Fruit fly (Drosophila melanogaster) whole organism, embryonic: ENCODE measurements around the gene GstZ1.
A peak's percentile ranks its signal among the peaks of the same experiment; 100 is the strongest.

Experiments used
- Bgb ChIP-seq: fragments of 200-800 bp; sonication (Bioruptor generic); IDR thresholded peaks from 2 replicates; pipeline ENCODE4 v1.3.6; 2022; ENCODE audit warnings: missing biosample characterization, missing genetic modification characterization; ENCODE audit not compliant: partially characterized antibody
- CG10147 ChIP-seq: fragments of 200-800 bp; sonication (Bioruptor generic); optimal IDR thresholded peaks from 2 replicates; lab custom pipeline; 2019; ENCODE audit warnings: missing biosample characterization, mild to moderate bottlenecking, missing genetic modification characterization, moderate library complexity
- CG11093 ChIP-seq: fragments of 200-800 bp; sonication (Bioruptor generic); IDR thresholded peaks from 3 replicates; pipeline ENCODE4 v1.3.6; 2022; ENCODE audit warnings: missing biosample characterization, missing genetic modification characterization
- CG11695 ChIP-seq: fragments of 200-800 bp; sonication (Bioruptor generic); IDR thresholded peaks from 3 replicates; pipeline ENCODE4 v1.3.6; 2022; ENCODE audit warnings: missing biosample characterization, missing genetic modification characterization
- CG12299 ChIP-seq: fragments of 200-800 bp; sonication (Bioruptor generic); optimal IDR thresholded peaks from 2 replicates; lab custom pipeline; 2018; ENCODE audit warnings: missing biosample characterization, mild to moderate bottlenecking, missing genetic modification characterization
- CG14860 ChIP-seq: fragments of 200-800 bp; sonication (Bioruptor generic); IDR thresholded peaks from 3 replicates; pipeline ENCODE4 v1.3.6; 2022; ENCODE audit warnings: missing biosample characterization, missing genetic modification characterization; ENCODE audit not compliant: partially characterized antibody
- CG1603 ChIP-seq: fragments of 200-800 bp; sonication (Bioruptor generic); optimal IDR thresholded peaks from 2 replicates; lab custom pipeline; 2019; ENCODE audit warnings: missing biosample characterization, mild to moderate bottlenecking, missing genetic modification characterization, moderate library complexity
- CG2120 ChIP-seq: fragments of 200-800 bp; sonication (Bioruptor generic); optimal IDR thresholded peaks from 3 replicates; lab custom pipeline; 2016; ENCODE audit warnings: missing biosample characterization, missing genetic modification characterization
- CG2202 ChIP-seq: fragments of 200-800 bp; sonication (Bioruptor generic); optimal IDR thresholded peaks from 2 replicates; lab custom pipeline; 2018; ENCODE audit warnings: missing biosample characterization, mild to moderate bottlenecking, missing genetic modification characterization
- CG32532 ChIP-seq: fragments of 200-800 bp; sonication (Bioruptor generic); IDR thresholded peaks from 2 replicates; pipeline ENCODE4 v1.3.6; 2022; ENCODE audit warnings: missing biosample characterization, missing genetic modification characterization
- CG9797 ChIP-seq: fragments of 200-800 bp; sonication (Bioruptor generic); optimal IDR thresholded peaks from 3 replicates; lab custom pipeline; 2018; ENCODE audit warnings: missing biosample characterization, mild to moderate bottlenecking, missing genetic modification characterization
- CkIIα-i1 ChIP-seq: fragments of 200-800 bp; sonication (Bioruptor generic); IDR thresholded peaks from 2 replicates; pipeline ENCODE4 v1.3.6; 2022; ENCODE audit warnings: missing biosample characterization, missing genetic modification characterization
- Dp ChIP-seq: fragments of 200-800 bp; sonication (Bioruptor generic); optimal IDR thresholded peaks from 2 replicates; lab custom pipeline; 2018; ENCODE audit warnings: missing biosample characterization, mild to moderate bottlenecking, missing genetic modification characterization, moderate library complexity
- Ets97D ChIP-seq: fragments of 200-800 bp; sonication (Bioruptor generic); optimal IDR thresholded peaks from 3 replicates; lab custom pipeline; 2016; ENCODE audit warnings: missing biosample characterization, missing genetic modification characterization
- HHEX ChIP-seq: fragments of 200-800 bp; sonication (Bioruptor generic); optimal IDR thresholded peaks from 3 replicates; lab custom pipeline; 2017; ENCODE audit warnings: missing biosample characterization, mild to moderate bottlenecking, missing genetic modification characterization, missing genetic modification reagents
- HLHmδ ChIP-seq: fragments of 200-800 bp; sonication (Bioruptor generic); optimal IDR thresholded peaks from 2 replicates; lab custom pipeline; 2018; ENCODE audit warnings: missing biosample characterization, mild to moderate bottlenecking, missing genetic modification characterization, moderate library complexity
- HmgD ChIP-seq: fragments of 200-800 bp; sonication (Bioruptor generic); optimal IDR thresholded peaks from 3 replicates; lab custom pipeline; 2016; ENCODE audit warnings: missing biosample characterization, missing genetic modification characterization
- MTF-1 ChIP-seq: fragments of 200-800 bp; sonication (Bioruptor generic); optimal IDR thresholded peaks from 2 replicates; lab custom pipeline; 2018; ENCODE audit warnings: missing biosample characterization, mild to moderate bottlenecking, missing genetic modification characterization, borderline replicate concordance
- Med ChIP-seq: fragments of 200-800 bp; sonication (Bioruptor generic); peaks from one replicate; lab custom pipeline; 2016; ENCODE audit warnings: missing biosample characterization, missing genetic modification characterization, mild to moderate bottlenecking, inconsistent platforms, moderate library complexity
- Pdp1 ChIP-seq, 2 experiments: fragments of 200-800 bp; sonication (Bioruptor generic); optimal IDR thresholded peaks; 3 replicates each; lab custom pipeline; 2016; ENCODE audit warnings: missing biosample characterization in 2 of 2, missing genetic modification characterization in 2 of 2, mild to moderate bottlenecking in 1 of 2, moderate library complexity in 1 of 2
- amos ChIP-seq: fragments of 200-800 bp; sonication (Bioruptor generic); IDR thresholded peaks from 2 replicates; pipeline ENCODE4 v1.3.6; 2022; ENCODE audit warnings: missing biosample characterization, missing genetic modification characterization; ENCODE audit not compliant: partially characterized antibody
- ara ChIP-seq: fragments of 200-800 bp; sonication (Bioruptor generic); IDR thresholded peaks from 2 replicates; pipeline ENCODE4 v1.3.6; 2022; ENCODE audit warnings: missing biosample characterization, missing genetic modification characterization
- cato ChIP-seq: fragments of 200-800 bp; sonication (Bioruptor generic); optimal IDR thresholded peaks from 2 replicates; lab custom pipeline; 2016; ENCODE audit warnings: missing biosample characterization, missing genetic modification characterization, borderline replicate concordance
- chm ChIP-seq: fragments of 200-800 bp; sonication (Bioruptor generic); IDR thresholded peaks from 2 replicates; pipeline ENCODE4 v1.3.6; 2022; ENCODE audit warnings: missing biosample characterization, missing genetic modification characterization
- ci ChIP-seq: fragments of 200-800 bp; sonication (Bioruptor generic); IDR thresholded peaks from 3 replicates; pipeline ENCODE4 v1.3.6; 2022; ENCODE audit warnings: missing biosample characterization, missing genetic modification characterization
- crol ChIP-seq: fragments of 200-800 bp; sonication (Bioruptor generic); IDR thresholded peaks from 2 replicates; pipeline ENCODE4 v1.3.6; 2022; ENCODE audit warnings: missing biosample characterization, missing genetic modification characterization
- grn ChIP-seq: fragments of 200-800 bp; sonication (Bioruptor generic); optimal IDR thresholded peaks from 3 replicates; lab custom pipeline; 2017; ENCODE audit warnings: missing biosample characterization, missing genetic modification characterization
- hbn ChIP-seq: fragments of 200-800 bp; sonication (Bioruptor generic); IDR thresholded peaks from 2 replicates; pipeline ENCODE4 v1.3.6; 2022; ENCODE audit warnings: missing biosample characterization, missing genetic modification characterization; ENCODE audit not compliant: partially characterized antibody
- insv ChIP-seq, 2 experiments: fragments of 200-800 bp; sonication (Bioruptor generic); optimal IDR thresholded peaks; 3 replicates each; lab custom pipeline; 2016 to 2018; ENCODE audit warnings: missing biosample characterization in 2 of 2, missing genetic modification characterization in 2 of 2
- jumu ChIP-seq: fragments of 200-800 bp; sonication (Bioruptor generic); optimal IDR thresholded peaks from 3 replicates; lab custom pipeline; 2016; ENCODE audit warnings: missing biosample characterization, missing genetic modification characterization
- kah ChIP-seq: fragments of 200-800 bp; sonication (Bioruptor generic); optimal IDR thresholded peaks from 2 replicates; lab custom pipeline; 2018; ENCODE audit warnings: missing biosample characterization, mild to moderate bottlenecking, missing genetic modification characterization
- lov ChIP-seq, 2 experiments: fragments of 200-800 bp in 1 of 2; fragments of >200 bp in 1 of 2; sonication (Bioruptor generic) in 1 of 2; IDR thresholded peaks in 1 of 2; optimal IDR thresholded peaks in 1 of 2; 2 replicates in 1 of 2; 3 replicates in 1 of 2; pipeline versions ENCODE4 v1.3.6 to Lab custom; 2017 to 2022; ENCODE audit warnings: missing biosample characterization in 1 of 2, missing genetic modification characterization in 1 of 2
- nom ChIP-seq: fragments of 200-800 bp; sonication (Bioruptor generic); optimal IDR thresholded peaks from 2 replicates; lab custom pipeline; 2017; ENCODE audit warnings: missing biosample characterization, missing genetic modification characterization, mild to moderate bottlenecking, moderate library complexity, missing genetic modification reagents
- odd ChIP-seq: fragments of 200-800 bp; sonication (Bioruptor generic); optimal IDR thresholded peaks from 2 replicates; lab custom pipeline; 2017; ENCODE audit warnings: missing biosample characterization, mild to moderate bottlenecking, missing genetic modification characterization
- pan ChIP-seq, 4 experiments: fragments of >200 bp in 3 of 4; fragments of 200-800 bp in 1 of 4; sonication (Bioruptor generic) in 1 of 4; optimal IDR thresholded peaks in 3 of 4; IDR thresholded peaks in 1 of 4; 2 replicates each; pipeline versions ENCODE4 v1.3.6 to Lab custom; 2017 to 2022; ENCODE audit warnings: missing biosample characterization in 2 of 4, missing genetic modification characterization in 2 of 4, mixed read lengths in 1 of 4
- pfk ChIP-seq: fragments of 200-800 bp; sonication (Bioruptor generic); optimal IDR thresholded peaks from 2 replicates; lab custom pipeline; 2018; ENCODE audit warnings: missing biosample characterization, mild to moderate bottlenecking, missing genetic modification characterization, moderate library complexity
- salm ChIP-seq: fragments of 200-800 bp; sonication (Bioruptor generic); optimal IDR thresholded peaks from 2 replicates; lab custom pipeline; 2018; ENCODE audit warnings: missing biosample characterization, mild to moderate bottlenecking, missing genetic modification characterization
- sens ChIP-seq: fragments of 200-800 bp; sonication (Bioruptor generic); peaks from one replicate; lab custom pipeline; 2016; ENCODE audit warnings: missing biosample characterization, missing genetic modification characterization
- stwl ChIP-seq: fragments of 200-800 bp; sonication (Bioruptor generic); optimal IDR thresholded peaks from 3 replicates; lab custom pipeline; 2018; ENCODE audit warnings: missing biosample characterization, mild to moderate bottlenecking, missing genetic modification characterization, moderate library complexity
- twi ChIP-seq: fragments of 200-800 bp; optimal IDR thresholded peaks from 2 replicates; lab custom pipeline; 2019; ENCODE audit warnings: missing biosample characterization, mild to moderate bottlenecking, missing genetic modification characterization, moderate library complexity
- unpg ChIP-seq: fragments of 200-800 bp; sonication (Bioruptor generic); optimal IDR thresholded peaks from 3 replicates; lab custom pipeline; 2018; ENCODE audit warnings: missing biosample characterization, mild to moderate bottlenecking, missing genetic modification characterization, moderate library complexity
- vfl ChIP-seq: fragments of 200-800 bp; sonication (Bioruptor generic); optimal IDR thresholded peaks from 2 replicates; lab custom pipeline; 2016; ENCODE audit warnings: missing biosample characterization, missing genetic modification characterization
- wek ChIP-seq: fragments of 200-800 bp; sonication (Bioruptor generic); optimal IDR thresholded peaks from 3 replicates; lab custom pipeline; 2018; ENCODE audit warnings: missing biosample characterization, mild to moderate bottlenecking, missing genetic modification characterization, moderate library complexity
- z ChIP-seq: fragments of 200-800 bp; sonication (Bioruptor generic); IDR thresholded peaks from 3 replicates; pipeline ENCODE4 v1.3.6; 2022; ENCODE audit warnings: missing biosample characterization, missing genetic modification characterization
- zfh1 ChIP-seq: fragments of 200-800 bp; sonication (Bioruptor generic); IDR thresholded peaks from 3 replicates; pipeline ENCODE4 v1.3.6; 2022; ENCODE audit warnings: missing biosample characterization, missing genetic modification characterization

Gene GstZ1

dm6 chr3R:9504355-9504754 is 48.0 kb upstream of the GstZ1 start, which contains the start of gene CG8149 (continued):
- no peak for TF ChIP-seq kah (GFP tag; lab: Kevin White, UChicago)
- TF ChIP-seq Dp (GFP tag; lab: Kevin White, UChicago), result peak; percentile 64
- peak; percentile 55 for TF ChIP-seq CG2120 (GFP tag; lab: Kevin White, UChicago)
- TF ChIP-seq stwl (tag; lab: Kevin White, UChicago), result peak; percentile 80
- peak; percentile 86 for TF ChIP-seq sens (GFP tag; lab: Kevin White, UChicago)
- peak; percentile 80 for TF ChIP-seq CG14860
- no peak for TF ChIP-seq CG2202
- peak in 1 of 2 experiments; percentile 37 for TF ChIP-seq Pdp1 (GFP tag; optimal IDR thresholded peaks at IDR 0.05; lab: Kevin White, UChicago)
- no peak for TF ChIP-seq pan (optimal IDR thresholded peaks at IDR 0.05; lab: Kevin White, UChicago)
- TF ChIP-seq pan (GFP tag; optimal IDR thresholded peaks at IDR 0.05 in 1 of 2, IDR thresholded peaks at IDR 0.05 in 1 of 2), result no peak
- peak; percentile 35 for TF ChIP-seq CG12299 (tag; lab: Kevin White, UChicago)
- no peak for TF ChIP-seq CG11093 (GFP tag; lab: Robert Waterston, UW)
- TF ChIP-seq unpg (GFP tag; lab: Kevin White, UChicago), result peak; percentile 6
- peak; percentile 86 for TF ChIP-seq amos (GFP tag; lab: Robert Waterston, UW)
- peak; percentile 90 for TF ChIP-seq grn
- TF ChIP-seq cato, result no peak
- peak; percentile 84 for TF ChIP-seq hbn (GFP tag; lab: Robert Waterston, UW)
- TF ChIP-seq CG9797 (GFP tag; lab: Kevin White, UChicago), result peak; percentile 75
- peak; percentile 95 for TF ChIP-seq Bgb
- TF ChIP-seq jumu (GFP tag; lab: Kevin White, UChicago), result peak; percentile 5
- peak; percentile 33 for TF ChIP-seq CG10147
- TF ChIP-seq CkIIα-i1, result no peak
- TF ChIP-seq HmgD, result no peak

- TF ChIP-seq CG11695 (GFP tag; lab: Robert Waterston, UW), result 0 out of 3 replicates have a peak, but pooled peaks have one; percentile 10
- TF ChIP-seq Med (GFP tag; lab: Kevin White, UChicago), result peak; percentile 7
- 0 out of 2 replicates have a peak, but pooled peaks have one; percentile 38 for TF ChIP-seq ara (GFP tag; lab: Robert Waterston, UW)
- peak in 1 of 2 experiments; percentile 37 for TF ChIP-seq insv (GFP tag; optimal IDR thresholded peaks at IDR 0.05; lab: Kevin White, UChicago)
- peak; percentile 99 for TF ChIP-seq twi (tag; lab: Kevin White, UChicago)
- TF ChIP-seq ci, result peak; percentile 36; the same call in 1 of the 3 replicates
- TF ChIP-seq HLHmδ (GFP tag; lab: Kevin White, UChicago), result peak; percentile 30
- TF ChIP-seq zfh1 (GFP tag; lab: Robert Waterston, UW), result 0 out of 3 replicates have a peak, but pooled peaks have one; percentile 4
- no peak for TF ChIP-seq salm (tag; lab: Kevin White, UChicago)
- TF ChIP-seq nom (GFP tag; lab: Kevin White, UChicago), result peak; percentile 16
- no peak for TF ChIP-seq pfk (GFP tag; lab: Kevin White, UChicago)
- TF ChIP-seq chm (GFP tag; lab: Robert Waterston, UW), result 0 out of 2 replicates have a peak, but pooled peaks have one; percentile 27
- TF ChIP-seq crol (GFP tag; lab: Robert Waterston, UW), result peak; percentile 47; the same call in 1 of the 2 replicates
- no peak for TF ChIP-seq vfl (GFP tag; lab: Kevin White, UChicago)
- peak; percentile 11 for TF ChIP-seq CG1603
- no peak for TF ChIP-seq CG32532 (GFP tag; lab: Robert Waterston, UW)
- peak; percentile 3 for TF ChIP-seq HHEX (GFP tag; lab: Kevin White, UChicago)
- 0 out of 3 replicates have a peak, but pooled peaks have one; percentile 20 for TF ChIP-seq z
- no peak for TF ChIP-seq lov (optimal IDR thresholded peaks at IDR 0.05; lab: Kevin White, UChicago)
- TF ChIP-seq lov (GFP tag; IDR thresholded peaks at IDR 0.05; lab: Robert Waterston, UW), result 0 out of 3 replicates have a peak, but pooled peaks have one; percentile 23
- TF ChIP-seq odd (GFP tag; lab: Kevin White, UChicago), result no peak
- peak; percentile 15 for TF ChIP-seq wek (GFP tag; lab: Kevin White, UChicago)
- no peak for TF ChIP-seq CG14860
- TF ChIP-seq MTF-1 (GFP tag; lab: Kevin White, UChicago), result no peak
- peak; percentile 35 for TF ChIP-seq Ets97D
- TF ChIP-seq, all 482 proteins: peak for 17
Measured at dm6 chr3R:9503329-9504088, 47.2 kb upstream of the GstZ1 start.
